Fruit fly (Drosophila melanogaster) whole organism, adult: Measurements from ENCODE around the gene Larp7.

ENCODE experiments used
- CG11617 ChIP-seq: fragments of 200-800 bp; sonication (Bioruptor generic); optimal IDR thresholded peaks from 2 replicates; lab custom pipeline; 2017; ENCODE audit warnings: mild to moderate bottlenecking, missing biosample characterization, missing genetic modification reagents, missing genetic modification characterization
- CG12768 ChIP-seq: fragments of 200-800 bp; sonication (Bioruptor generic); optimal IDR thresholded peaks from 2 replicates; lab custom pipeline; 2017; ENCODE audit warnings: missing biosample characterization, missing genetic modification characterization, mild to moderate bottlenecking, moderate library complexity, missing genetic modification reagents
- CG14711 ChIP-seq: fragments of 200-800 bp; sonication (Bioruptor generic); optimal IDR thresholded peaks from 2 replicates; lab custom pipeline; 2018; ENCODE audit warnings: missing biosample characterization, mild to moderate bottlenecking, missing genetic modification characterization, moderate library complexity
- CG5204 ChIP-seq: fragments of 200-800 bp; sonication (Bioruptor generic); optimal IDR thresholded peaks from 2 replicates; lab custom pipeline; 2016; ENCODE audit warnings: missing biosample characterization, missing genetic modification characterization
- CG7101 ChIP-seq: fragments of 200-800 bp; sonication (Bioruptor generic); optimal IDR thresholded peaks from 2 replicates; lab custom pipeline; 2018; ENCODE audit warnings: missing biosample characterization, mild to moderate bottlenecking, missing genetic modification characterization, moderate library complexity
- Crg-1 ChIP-seq: fragments of 200-800 bp; sonication (Bioruptor generic); optimal IDR thresholded peaks from 2 replicates; lab custom pipeline; 2016; ENCODE audit warnings: missing biosample characterization, missing genetic modification characterization
- cic ChIP-seq: fragments of 200-800 bp; sonication (Bioruptor generic); optimal IDR thresholded peaks from 2 replicates; lab custom pipeline; 2017; ENCODE audit warnings: missing biosample characterization, mild to moderate bottlenecking, missing genetic modification characterization, moderate library complexity
- kay ChIP-seq: fragments of 200-800 bp; sonication (Bioruptor generic); peaks from one replicate; lab custom pipeline; 2016; ENCODE audit warnings: missing biosample characterization, missing genetic modification characterization, borderline replicate concordance
- pad ChIP-seq: fragments of 200-800 bp; sonication (Bioruptor generic); optimal IDR thresholded peaks from 3 replicates; lab custom pipeline; 2017; ENCODE audit warnings: missing biosample characterization, missing genetic modification characterization, mild to moderate bottlenecking, moderate library complexity, missing genetic modification reagents
- tj ChIP-seq: fragments of 200-800 bp; sonication (Bioruptor generic); optimal IDR thresholded peaks from 3 replicates; lab custom pipeline; 2017; ENCODE audit warnings: missing biosample characterization, mild to moderate bottlenecking, missing genetic modification characterization, moderate library complexity
- toe ChIP-seq: fragments of 200-800 bp; sonication (Bioruptor generic); optimal IDR thresholded peaks from 2 replicates; lab custom pipeline; 2016; ENCODE audit warnings: missing biosample characterization, missing genetic modification characterization

DNA sequence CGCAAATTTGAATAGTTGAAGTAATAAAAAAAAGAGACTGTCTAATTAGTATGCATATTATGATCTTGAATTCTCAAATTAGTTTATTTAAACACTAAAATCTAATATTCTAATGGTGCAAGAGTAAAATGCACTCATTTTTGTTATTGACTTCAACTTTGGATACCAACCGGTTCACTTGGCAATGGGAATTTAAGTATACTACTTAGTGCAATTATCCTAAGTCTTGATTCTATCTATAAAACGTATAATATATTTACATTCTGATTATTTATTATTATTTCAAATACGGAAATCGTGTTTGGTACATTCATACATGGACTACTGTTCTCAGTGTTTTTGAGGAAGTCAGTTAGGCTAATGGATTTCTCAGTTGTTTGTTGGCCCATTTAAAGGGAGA lies 16.8 kb upstream of the Larp7 start, which contains the start of gene Gr8a:
- TF ChIP-seq CG7101 (tag; lab: Kevin White, UChicago) (no peak), cic (GFP tag; lab: Kevin White, UChicago) (no peak), pad (GFP tag; lab: Kevin White, UChicago) (no peak), CG11617 (GFP tag; lab: Kevin White, UChicago) (no peak), kay (GFP tag; lab: Kevin White, UChicago) (no peak), Crg-1 (GFP tag; lab: Kevin White, UChicago) (no peak), tj (GFP tag; lab: Kevin White, UChicago) (no peak), CG14711 (tag; lab: Kevin White, UChicago) (no peak), CG12768 (GFP tag; lab: Kevin White, UChicago) (no peak), CG5204 (no peak), toe (no peak)
